Worm (Caenorhabditis elegans) whole organism, young adult: ENCODE data around the gene C25E10.4.

ENCODE experiments used
- B0035.1 ChIP-seq: sonication (generic microtip); optimal IDR thresholded peaks from 2 replicates; lab custom pipeline; 2016; ENCODE audit warnings: missing genetic modification characterization, mild to moderate bottlenecking, missing compliant biosample characterization, missing genotype, missing genetic modification reagents
- B0261.1 ChIP-seq: sonication (generic microtip); optimal IDR thresholded peaks from 2 replicates; lab custom pipeline; 2016; ENCODE audit warnings: mild to moderate bottlenecking, missing genetic modification characterization, moderate library complexity, missing compliant biosample characterization
- C06A6.2 ChIP-seq: fragments of 200-800 bp; sonication (Bioruptor generic); conservative IDR thresholded peaks from 2 replicates; pipeline ENCODE4 v1.3.6; 2022; ENCODE audit warnings: missing genetic modification characterization, missing compliant biosample characterization
- D2030.7 ChIP-seq: fragments of 200-800 bp; sonication (Bioruptor generic); IDR thresholded peaks from 2 replicates; pipeline ENCODE4 v1.3.6; 2022; ENCODE audit warnings: missing genetic modification reagents, missing genetic modification characterization, missing compliant biosample characterization
- F23B12.7 ChIP-seq: sonication (generic microtip); optimal IDR thresholded peaks from 2 replicates; lab custom pipeline; 2017; ENCODE audit warnings: missing genetic modification characterization, mild to moderate bottlenecking, missing compliant biosample characterization, antibody characterized with exemption, moderate library complexity; ENCODE audit not compliant: insufficient read depth
- F52B5.7 ChIP-seq: sonication (generic microtip); optimal IDR thresholded peaks from 2 replicates; lab custom pipeline; 2016; ENCODE audit warnings: mild to moderate bottlenecking, missing genetic modification characterization, missing compliant biosample characterization
- F57A8.1 ChIP-seq: fragments of 200-800 bp; sonication (Bioruptor generic); optimal IDR thresholded peaks from 2 replicates; lab custom pipeline; 2018; ENCODE audit warnings: mild to moderate bottlenecking, missing genetic modification characterization, moderate library complexity, missing compliant biosample characterization
- F57C9.4 ChIP-seq: sonication (generic microtip); optimal IDR thresholded peaks from 2 replicates; lab custom pipeline; 2017; ENCODE audit warnings: mild to moderate bottlenecking, missing genetic modification characterization, missing compliant biosample characterization
- K12H6.12 ChIP-seq: fragments of 200-800 bp; sonication (Bioruptor generic); optimal IDR thresholded peaks from 2 replicates; lab custom pipeline; 2018; ENCODE audit warnings: mild to moderate bottlenecking, missing genetic modification characterization, missing compliant biosample characterization
- T07F8.4 ChIP-seq: sonication (generic microtip); optimal IDR thresholded peaks from 2 replicates; lab custom pipeline; 2016; ENCODE audit warnings: mild to moderate bottlenecking, missing genetic modification characterization, moderate library complexity, missing compliant biosample characterization
- Y53G8AR.9 ChIP-seq: fragments of 200-800 bp; sonication (Bioruptor generic); conservative IDR thresholded peaks from 2 replicates; pipeline ENCODE4 v1.3.6; 2022; ENCODE audit warnings: missing genetic modification reagents, missing genetic modification characterization, missing compliant biosample characterization
- Y67H2A.10 ChIP-seq: fragments of 200-800 bp; sonication (Bioruptor generic); conservative IDR thresholded peaks from 2 replicates; pipeline ENCODE4 v1.3.6; 2022; ENCODE audit warnings: missing genetic modification reagents, missing genetic modification characterization, missing compliant biosample characterization
- Y79H2A.3 ChIP-seq: fragments of 200-800 bp; sonication (Bioruptor generic); conservative IDR thresholded peaks from 2 replicates; pipeline ENCODE4 v1.3.6; 2022; ENCODE audit warnings: missing genetic modification reagents, missing genetic modification characterization, missing compliant biosample characterization
- Y95B8A.8 ChIP-seq: fragments of 200-800 bp; sonication (Bioruptor generic); IDR thresholded peaks from 2 replicates; pipeline ENCODE4 v1.3.6; 2022; ENCODE audit warnings: missing genetic modification reagents, missing genetic modification characterization, missing compliant biosample characterization
- akir-1 ChIP-seq: fragments of 200-800 bp; sonication (Bioruptor generic); optimal IDR thresholded peaks from 2 replicates; lab custom pipeline; 2018; ENCODE audit warnings: mild to moderate bottlenecking, missing genetic modification characterization, moderate library complexity, missing compliant biosample characterization
- aptf-3 ChIP-seq: fragments of 200-800 bp; sonication (Bioruptor generic); IDR thresholded peaks from 2 replicates; pipeline ENCODE4 v1.3.6; 2022; ENCODE audit warnings: missing genetic modification characterization, missing compliant biosample characterization
- athp-1 ChIP-seq: sonication (generic microtip); optimal IDR thresholded peaks from 2 replicates; lab custom pipeline; 2017; ENCODE audit warnings: mild to moderate bottlenecking, missing genetic modification characterization, missing compliant biosample characterization
- attf-5 ChIP-seq: fragments of 200-800 bp; sonication (Bioruptor generic); optimal IDR thresholded peaks from 2 replicates; lab custom pipeline; 2018; ENCODE audit warnings: mild to moderate bottlenecking, missing genetic modification characterization, missing compliant biosample characterization
- attf-6 ChIP-seq: fragments of 200-800 bp; sonication (Bioruptor generic); IDR thresholded peaks from 2 replicates; pipeline ENCODE4 v1.3.6; 2022; ENCODE audit warnings: missing genetic modification reagents, missing genetic modification characterization, missing compliant biosample characterization
- bed-2 ChIP-seq: fragments of 200-800 bp; sonication (Bioruptor generic); IDR thresholded peaks from 2 replicates; pipeline ENCODE4 v1.3.6; 2022; ENCODE audit warnings: missing genetic modification reagents, missing genetic modification characterization, missing compliant biosample characterization
- cebp-2 ChIP-seq: fragments of 200-800 bp; sonication (Bioruptor generic); IDR thresholded peaks from 2 replicates; pipeline ENCODE4 v1.3.6; 2022; ENCODE audit warnings: missing genetic modification characterization, missing compliant biosample characterization
- ceh-27 ChIP-seq: fragments of 200-800 bp; sonication (Bioruptor generic); optimal IDR thresholded peaks from 2 replicates; lab custom pipeline; 2018; ENCODE audit warnings: mild to moderate bottlenecking, missing genetic modification characterization, moderate library complexity, missing compliant biosample characterization
- ceh-40 ChIP-seq: fragments of 200-800 bp; sonication (Bioruptor generic); IDR thresholded peaks from 2 replicates; pipeline ENCODE4 v1.3.6; 2022; ENCODE audit warnings: missing genetic modification characterization, missing compliant biosample characterization
- ceh-91 ChIP-seq: fragments of 200-800 bp; sonication (Bioruptor generic); IDR thresholded peaks from 2 replicates; pipeline ENCODE4 v1.3.6; 2022; ENCODE audit warnings: missing genetic modification reagents, missing genetic modification characterization, missing compliant biosample characterization
- die-1 ChIP-seq: sonication (generic microtip); optimal IDR thresholded peaks from 2 replicates; lab custom pipeline; 2016; ENCODE audit warnings: missing genotype, mild to moderate bottlenecking, missing genetic modification characterization, missing compliant biosample characterization
- fkh-3 ChIP-seq: sonication (generic microtip); optimal IDR thresholded peaks from 2 replicates; lab custom pipeline; 2016; ENCODE audit warnings: mild to moderate bottlenecking, missing genetic modification characterization, missing compliant biosample characterization
- hmg-1.2 ChIP-seq: fragments of 200-800 bp; sonication (Bioruptor generic); IDR thresholded peaks from 2 replicates; pipeline ENCODE4 v1.3.6; 2022; ENCODE audit warnings: missing genetic modification reagents, missing genetic modification characterization, missing compliant biosample characterization
- hmg-20 ChIP-seq: fragments of 200-800 bp; sonication (Bioruptor generic); IDR thresholded peaks from 2 replicates; pipeline ENCODE4 v1.3.6; 2022; ENCODE audit warnings: missing genetic modification reagents, missing genetic modification characterization, missing compliant biosample characterization
- lag-1 ChIP-seq: fragments of 200-800 bp; sonication (Bioruptor generic); IDR thresholded peaks from 2 replicates; pipeline ENCODE4 v1.3.6; 2022; ENCODE audit warnings: missing genetic modification reagents, missing genetic modification characterization, missing compliant biosample characterization
- let-607 ChIP-seq, 2 experiments: fragments of 200-800 bp in 1 of 2; sonication (Bioruptor generic) in 1 of 2; sonication (generic microtip) in 1 of 2; optimal IDR thresholded peaks; 2 replicates each; lab custom pipeline; 2016 to 2018; ENCODE audit warnings: mild to moderate bottlenecking in 2 of 2, missing compliant biosample characterization in 2 of 2, missing genetic modification characterization in 2 of 2, moderate library complexity in 2 of 2, missing genotype in 1 of 2
- lin-40 ChIP-seq: sonication (generic microtip); optimal IDR thresholded peaks from 2 replicates; lab custom pipeline; 2016; ENCODE audit warnings: missing genetic modification characterization, mild to moderate bottlenecking, missing compliant biosample characterization, missing genotype, missing genetic modification reagents
- madf-8 ChIP-seq: fragments of 200-800 bp; sonication (Bioruptor generic); conservative IDR thresholded peaks from 2 replicates; pipeline ENCODE4 v1.3.6; 2022; ENCODE audit warnings: missing genetic modification reagents, missing genetic modification characterization, missing compliant biosample characterization
- mcd-1 ChIP-seq: fragments of 200-800 bp; sonication (Bioruptor generic); IDR thresholded peaks from 2 replicates; pipeline ENCODE4 v1.3.6; 2022; ENCODE audit warnings: missing genetic modification reagents, missing genetic modification characterization, missing compliant biosample characterization
- mes-4 ChIP-seq: sonication (generic microtip); optimal IDR thresholded peaks from 2 replicates; lab custom pipeline; 2016; ENCODE audit warnings: missing genotype, missing genetic modification characterization, missing compliant biosample characterization
- mxl-1 ChIP-seq: sonication (generic microtip); optimal IDR thresholded peaks from 2 replicates; lab custom pipeline; 2016; ENCODE audit warnings: missing genetic modification characterization, missing compliant biosample characterization
- nfya-1 ChIP-seq: sonication (generic microtip); optimal IDR thresholded peaks from 2 replicates; lab custom pipeline; 2017; ENCODE audit warnings: antibody characterized with exemption, missing compliant biosample characterization, missing genetic modification characterization, borderline replicate concordance; ENCODE audit not compliant: insufficient read depth
- nfya-2 ChIP-seq: fragments of 200-800 bp; sonication (Bioruptor generic); IDR thresholded peaks from 2 replicates; pipeline ENCODE4 v1.3.6; 2022; ENCODE audit warnings: missing genetic modification reagents, missing genetic modification characterization, missing compliant biosample characterization
- nhr-179 ChIP-seq: sonication (generic microtip); optimal IDR thresholded peaks from 2 replicates; lab custom pipeline; 2016; ENCODE audit warnings: mild to moderate bottlenecking, missing genetic modification characterization, missing compliant biosample characterization
- pbrm-1 ChIP-seq: fragments of 200-800 bp; sonication (Bioruptor generic); IDR thresholded peaks from 2 replicates; pipeline ENCODE4 v1.3.6; 2022; ENCODE audit warnings: missing genetic modification reagents, missing genetic modification characterization, missing compliant biosample characterization
- snpc-1.3 ChIP-seq: sonication (generic microtip); optimal IDR thresholded peaks from 2 replicates; lab custom pipeline; 2017; ENCODE audit warnings: missing genetic modification characterization, mild to moderate bottlenecking, missing compliant biosample characterization, antibody characterized with exemption, moderate library complexity, missing genotype, missing genetic modification reagents; ENCODE audit not compliant: insufficient read depth
- snpc-4 ChIP-seq, 5 experiments: fragments of 150-350 bp in 1 of 5; sonication (generic microtip) in 4 of 5; optimal IDR thresholded peaks; 2 replicates each; lab custom pipeline; 2014 to 2018; ENCODE audit warnings: missing genetic modification characterization in 5 of 5, missing biosample characterization in 3 of 5, antibody characterized with exemption in 2 of 5, mild to moderate bottlenecking in 2 of 5, missing compliant biosample characterization in 2 of 5, missing genotype in 2 of 5, moderate library complexity in 2 of 5, missing genetic modification reagents in 1 of 5
- unc-62 ChIP-seq: fragments of 150-350 bp; optimal IDR thresholded peaks from 2 replicates; lab custom pipeline; 2014; ENCODE audit warnings: missing biosample characterization, missing genetic modification reagents, missing genetic modification characterization
- xnd-1 ChIP-seq: sonication (generic microtip); optimal IDR thresholded peaks from 2 replicates; lab custom pipeline; 2016; ENCODE audit warnings: missing genotype, missing genetic modification reagents, missing genetic modification characterization, missing compliant biosample characterization
- ztf-18 ChIP-seq: sonication (generic microtip); optimal IDR thresholded peaks from 2 replicates; lab custom pipeline; 2016; ENCODE audit warnings: missing genotype, mild to moderate bottlenecking, missing genetic modification characterization, missing compliant biosample characterization
- ztf-3 ChIP-seq: fragments of 200-800 bp; sonication (Bioruptor generic); optimal IDR thresholded peaks from 2 replicates; lab custom pipeline; 2018; ENCODE audit warnings: mild to moderate bottlenecking, missing genetic modification characterization, missing compliant biosample characterization

The C25E10.4 gene

DNA sequence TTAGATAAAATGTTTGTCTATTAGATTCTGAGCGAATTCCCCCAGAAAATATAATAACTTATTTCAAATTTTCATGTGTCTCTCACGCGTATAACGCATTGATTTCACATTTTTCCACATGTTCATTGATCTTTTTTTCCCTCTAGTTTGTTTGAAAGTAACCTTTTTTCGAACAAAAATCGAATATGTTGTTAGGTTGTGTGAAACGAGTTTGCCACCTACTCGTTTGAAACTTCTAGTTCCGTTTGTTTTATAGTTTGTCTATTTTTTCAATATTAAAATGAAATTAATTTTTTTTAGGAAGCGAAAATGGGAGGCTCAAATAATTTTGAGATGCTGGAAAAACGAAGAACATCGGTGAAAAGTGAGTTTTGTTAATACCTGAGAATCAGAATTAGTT, 3.1 kb upstream of the C25E10.4 start, which contains the start of gene C25E10.5:
Gene C25E10.5 (plus strand): TSS at position 301 of the 400 bp plus-strand sequence.
- no peak for TF ChIP-seq cebp-2
- no peak for TF ChIP-seq attf-6 (GFP tag; lab: Robert Waterston, UW)
- no peak for TF ChIP-seq mxl-1 (tag; lab: Kevin White, UChicago)
- TF ChIP-seq Y53G8AR.9 (GFP tag; lab: Robert Waterston, UW) = no peak
- TF ChIP-seq ceh-40 (GFP tag; lab: Robert Waterston, UW) = no peak
- no peak for TF ChIP-seq bed-2
- TF ChIP-seq mcd-1 (GFP tag; lab: Robert Waterston, UW) = no peak
- TF ChIP-seq mes-4 = no peak
- no peak for TF ChIP-seq F57C9.4 (tag; lab: Kevin White, UChicago)
- no peak for TF ChIP-seq Y95B8A.8 (GFP tag; lab: Robert Waterston, UW)
- no peak for TF ChIP-seq D2030.7 (GFP tag; lab: Robert Waterston, UW)
- TF ChIP-seq lin-40 (tag; lab: Kevin White, UChicago) = no peak
- no peak for TF ChIP-seq B0035.1 (tag; lab: Kevin White, UChicago)
- no peak for TF ChIP-seq nfya-1 (tag; lab: Kevin White, UChicago)
- no peak for TF ChIP-seq K12H6.12 (tag; lab: Kevin White, UChicago)
- no peak for TF ChIP-seq F52B5.7
- TF ChIP-seq, all 124 proteins: peak for 0

DNA sequence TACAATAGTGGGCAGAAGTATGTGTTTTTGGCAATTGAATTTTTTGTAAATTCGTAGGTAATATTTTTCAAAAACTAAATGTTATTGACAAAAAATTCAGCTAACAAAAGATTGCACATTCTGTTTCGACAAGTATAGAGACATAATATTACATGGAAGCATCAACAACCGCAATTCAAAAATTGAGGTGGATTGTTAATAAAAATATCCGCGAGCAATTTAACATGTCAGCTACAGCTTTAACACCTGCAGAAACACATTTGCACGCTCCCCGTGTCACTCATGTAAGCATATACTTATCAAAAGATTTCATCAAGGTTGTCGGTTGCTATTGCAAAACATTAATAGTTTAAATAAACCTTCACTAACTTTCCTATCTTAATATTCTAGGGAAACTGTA, 2.3 kb downstream of the C25E10.4 start, which contains the start of gene srsx-34:
Gene srsx-34 (plus strand): TSS at position 301 of the 400 bp plus-strand sequence.
- TF ChIP-seq madf-8 (no peak), ztf-3 (no peak), Y67H2A.10 (GFP tag; lab: Robert Waterston, UW) (no peak), fkh-3 (tag; lab: Kevin White, UChicago) (no peak), unc-62 (GFP tag; lab: Kevin White, UChicago) (no peak), athp-1 (tag; lab: Kevin White, UChicago) (no peak), hmg-20 (GFP tag; lab: Robert Waterston, UW) (no peak), F57A8.1 (GFP tag; lab: Kevin White, UChicago) (no peak), nfya-2 (GFP tag; lab: Robert Waterston, UW) (no peak), Y79H2A.3 (GFP tag; lab: Robert Waterston, UW) (no peak), ceh-91 (no peak), let-607 (tag; optimal IDR thresholded peaks at IDR 0.05; lab: Kevin White, UChicago) (no peak), xnd-1 (tag; lab: Kevin White, UChicago) (no peak), snpc-1.3 (tag; lab: Kevin White, UChicago) (no peak), pbrm-1 (GFP tag; lab: Robert Waterston, UW) (no peak), T07F8.4 (no peak), akir-1 (GFP tag; lab: Kevin White, UChicago) (no peak)

DNA sequence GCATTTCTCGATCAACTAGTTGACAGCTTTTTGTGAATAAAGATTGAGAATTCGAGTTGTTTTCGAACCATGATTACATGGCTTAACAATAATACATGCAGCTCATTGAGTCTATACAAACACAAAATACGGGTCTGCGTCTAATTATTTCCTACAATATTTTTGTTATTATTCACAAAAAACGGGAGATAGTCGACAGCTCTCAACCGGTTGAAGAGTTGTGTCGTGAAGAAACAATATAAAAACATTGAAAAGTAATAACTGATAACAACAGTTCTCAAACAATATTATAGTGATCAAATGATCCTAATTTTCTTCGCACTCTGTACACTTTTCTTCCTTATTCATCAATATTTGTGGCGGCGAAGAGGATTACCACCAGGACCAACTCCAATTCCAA, 7.7 kb downstream of the C25E10.4 start, which contains the start of gene cyp-33B1:
Gene cyp-33B1 (plus strand): TSS at position 301 of the 400 bp plus-strand sequence.
- no peak for TF ChIP-seq nhr-179 (tag; lab: Kevin White, UChicago)
- TF ChIP-seq, all 124 proteins: peak for 0

DNA sequence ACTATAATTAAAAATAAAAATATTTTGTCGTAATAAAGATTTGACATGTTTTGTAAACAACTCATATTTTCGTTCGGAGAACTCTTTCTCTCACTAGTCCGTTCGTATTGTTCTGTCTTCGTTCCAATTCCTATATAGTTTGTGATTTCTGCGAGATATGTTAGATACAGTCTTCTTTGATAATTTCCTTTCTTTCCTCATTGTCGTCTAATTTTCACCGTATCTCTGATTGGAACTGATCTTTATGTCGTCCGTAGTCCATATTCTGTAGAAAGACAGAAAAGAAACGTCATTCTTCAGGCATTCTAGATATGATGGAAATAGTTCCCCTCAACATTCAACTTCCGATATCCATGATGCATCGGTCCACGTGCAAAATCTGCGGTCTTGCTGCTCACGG, 11.5 kb downstream of the C25E10.4 start, which contains the start of gene nhr-30:
Gene nhr-30 (plus strand): TSS at position 301 of the 400 bp plus-strand sequence.
- TF ChIP-seq snpc-4 (GFP tag; optimal IDR thresholded peaks at IDR 0.05; lab: Kevin White, UChicago) (no peak), snpc-4 (tag; optimal IDR thresholded peaks at IDR 0.05; lab: Kevin White, UChicago) (no peak), mcd-1 (GFP tag; lab: Robert Waterston, UW) (no peak), F23B12.7 (tag; lab: Kevin White, UChicago) (no peak), die-1 (tag; lab: Kevin White, UChicago) (no peak), attf-5 (GFP tag; lab: Kevin White, UChicago) (no peak), aptf-3 (GFP tag; lab: Robert Waterston, UW) (no peak), B0261.1 (no peak), hmg-1.2 (GFP tag; lab: Robert Waterston, UW) (no peak), C06A6.2 (no peak), ceh-27 (GFP tag; lab: Kevin White, UChicago) (no peak), ztf-18 (tag; lab: Kevin White, UChicago) (no peak), lag-1 (GFP tag; lab: Robert Waterston, UW) (no peak)
